Fruit fly (Drosophila melanogaster) whole organism, embryonic: ENCODE results near the gene Tim8.

ENCODE experiments used
- CG10147 ChIP-seq: fragments of 200-800 bp; sonication (Bioruptor generic); optimal IDR thresholded peaks from 2 replicates; lab custom pipeline; 2019; ENCODE audit warnings: missing biosample characterization, mild to moderate bottlenecking, missing genetic modification characterization, moderate library complexity
- CG10431 ChIP-seq: fragments of 200-800 bp; sonication (Bioruptor generic); optimal IDR thresholded peaks from 3 replicates; lab custom pipeline; 2018; ENCODE audit warnings: missing biosample characterization, mild to moderate bottlenecking, missing genetic modification characterization
- CG10543 ChIP-seq: fragments of 200-800 bp; sonication (Bioruptor generic); optimal IDR thresholded peaks from 3 replicates; lab custom pipeline; 2017; ENCODE audit warnings: missing biosample characterization, mild to moderate bottlenecking, missing genetic modification characterization, moderate library complexity
- CG15011 ChIP-seq: fragments of 200-800 bp; sonication (Bioruptor generic); optimal IDR thresholded peaks from 3 replicates; lab custom pipeline; 2018; ENCODE audit warnings: missing biosample characterization, mild to moderate bottlenecking, missing genetic modification characterization
- CG15479 ChIP-seq: fragments of 200-800 bp; sonication (Bioruptor generic); optimal IDR thresholded peaks from 3 replicates; lab custom pipeline; 2019; ENCODE audit warnings: missing biosample characterization, mild to moderate bottlenecking, missing genetic modification characterization, moderate library complexity
- CG17359 ChIP-seq: fragments of 200-800 bp; sonication (Bioruptor generic); optimal IDR thresholded peaks from 3 replicates; lab custom pipeline; 2018; ENCODE audit warnings: missing biosample characterization, mild to moderate bottlenecking, missing genetic modification characterization, moderate library complexity
- CG17802 ChIP-seq: fragments of 200-800 bp; sonication (Bioruptor generic); optimal IDR thresholded peaks from 2 replicates; lab custom pipeline; 2018; ENCODE audit warnings: missing biosample characterization, mild to moderate bottlenecking, missing genetic modification characterization, moderate library complexity
- CG18262 ChIP-seq: fragments of 200-800 bp; optimal IDR thresholded peaks from 3 replicates; lab custom pipeline; 2019; ENCODE audit warnings: missing biosample characterization, mild to moderate bottlenecking, missing genetic modification characterization, moderate library complexity
- CG42726 ChIP-seq: fragments of 200-800 bp; sonication (Bioruptor generic); IDR thresholded peaks from 2 replicates; pipeline ENCODE4 v1.3.6; 2022; ENCODE audit warnings: missing biosample characterization, missing genetic modification characterization; ENCODE audit not compliant: partially characterized antibody
- CG6175 ChIP-seq: fragments of 200-800 bp; sonication (Bioruptor generic); IDR thresholded peaks from 3 replicates; pipeline ENCODE4 v1.3.6; 2022; ENCODE audit warnings: missing biosample characterization, missing genetic modification characterization
- CG7963 ChIP-seq: fragments of 200-800 bp; sonication (Bioruptor generic); IDR thresholded peaks from 3 replicates; pipeline ENCODE4 v1.3.6; 2022; ENCODE audit warnings: missing biosample characterization, missing genetic modification characterization; ENCODE audit not compliant: partially characterized antibody
- CG8359 ChIP-seq: fragments of 200-800 bp; sonication (Bioruptor generic); optimal IDR thresholded peaks from 2 replicates; lab custom pipeline; 2017; ENCODE audit warnings: missing biosample characterization, mild to moderate bottlenecking, missing genetic modification characterization, borderline replicate concordance
- CHES-1-like ChIP-seq: fragments of 200-800 bp; sonication (Bioruptor generic); optimal IDR thresholded peaks from 2 replicates; lab custom pipeline; 2016; ENCODE audit warnings: missing biosample characterization, missing genetic modification characterization
- CoRest ChIP-seq: fragments of 200-800 bp; sonication (Bioruptor generic); optimal IDR thresholded peaks from 3 replicates; lab custom pipeline; 2018; ENCODE audit warnings: missing biosample characterization, mild to moderate bottlenecking, missing genetic modification characterization, moderate library complexity
- D ChIP-seq, 2 experiments: fragments of 200-800 bp in 1 of 2; fragments of >200 bp in 1 of 2; sonication (Bioruptor generic) in 1 of 2; optimal IDR thresholded peaks; 2 replicates in 1 of 2; 3 replicates in 1 of 2; lab custom pipeline; 2017; ENCODE audit warnings: mild to moderate bottlenecking in 1 of 2, missing biosample characterization in 1 of 2, missing genetic modification characterization in 1 of 2, missing genetic modification reagents in 1 of 2
- D19B ChIP-seq: fragments of 200-800 bp; sonication (Bioruptor generic); optimal IDR thresholded peaks from 2 replicates; lab custom pipeline; 2017; ENCODE audit warnings: missing biosample characterization, mild to moderate bottlenecking, missing genetic modification characterization
- Dek ChIP-seq: fragments of 200-800 bp; sonication (Bioruptor generic); optimal IDR thresholded peaks from 3 replicates; lab custom pipeline; 2019; ENCODE audit warnings: missing biosample characterization, mild to moderate bottlenecking, missing genetic modification characterization, moderate library complexity
- E2f1 ChIP-seq: fragments of 200-800 bp; sonication (Bioruptor generic); IDR thresholded peaks from 2 replicates; pipeline ENCODE4 v1.3.6; 2022; ENCODE audit warnings: missing biosample characterization, missing genetic modification characterization
- E2f2 ChIP-seq: fragments of 200-800 bp; sonication (Bioruptor generic); IDR thresholded peaks from 2 replicates; pipeline ENCODE4 v1.3.6; 2022; ENCODE audit warnings: missing biosample characterization, missing genetic modification characterization
- Eip74EF ChIP-seq, 2 experiments: fragments of 200-800 bp in 1 of 2; fragments of >200 bp in 1 of 2; sonication (Bioruptor generic) in 1 of 2; optimal IDR thresholded peaks; 2 replicates each; lab custom pipeline; 2017 to 2019; ENCODE audit warnings: missing biosample characterization in 2 of 2, missing genetic modification characterization in 2 of 2, mild to moderate bottlenecking in 1 of 2, moderate library complexity in 1 of 2
- Fer2 ChIP-seq: fragments of 200-800 bp; sonication (Bioruptor generic); optimal IDR thresholded peaks from 2 replicates; lab custom pipeline; 2018; ENCODE audit warnings: missing biosample characterization, mild to moderate bottlenecking, missing genetic modification characterization, moderate library complexity
- GATAe ChIP-seq: fragments of 200-800 bp; sonication (Bioruptor generic); conservative IDR thresholded peaks from 2 replicates; pipeline ENCODE4 v1.3.6; 2022; ENCODE audit warnings: missing biosample characterization, missing genetic modification characterization
- Gug ChIP-seq: fragments of 200-800 bp; sonication (Bioruptor generic); IDR thresholded peaks from 4 replicates; pipeline ENCODE4 v1.3.6; 2022; ENCODE audit warnings: missing biosample characterization, missing genetic modification characterization
- HmgD ChIP-seq: fragments of 200-800 bp; sonication (Bioruptor generic); optimal IDR thresholded peaks from 3 replicates; lab custom pipeline; 2016; ENCODE audit warnings: missing biosample characterization, missing genetic modification characterization
- Hr51 ChIP-seq, 2 experiments: fragments of 200-800 bp; sonication (Bioruptor generic); optimal IDR thresholded peaks; 2 replicates in 1 of 2; 3 replicates in 1 of 2; lab custom pipeline; 2016 to 2018; ENCODE audit warnings: missing biosample characterization in 2 of 2, missing genetic modification characterization in 2 of 2, mild to moderate bottlenecking in 1 of 2, moderate library complexity in 1 of 2
- Lpt ChIP-seq: fragments of >200 bp; optimal IDR thresholded peaks from 2 replicates; lab custom pipeline; 2018; ENCODE audit warnings: missing biosample characterization, missing genetic modification characterization
- MTF-1 ChIP-seq: fragments of 200-800 bp; sonication (Bioruptor generic); optimal IDR thresholded peaks from 2 replicates; lab custom pipeline; 2018; ENCODE audit warnings: missing biosample characterization, mild to moderate bottlenecking, missing genetic modification characterization, borderline replicate concordance
- NC2α ChIP-seq: fragments of 200-800 bp; sonication (Bioruptor generic); optimal IDR thresholded peaks from 2 replicates; lab custom pipeline; 2016; ENCODE audit warnings: missing biosample characterization, missing genetic modification characterization
- NC2β ChIP-seq: fragments of 200-800 bp; sonication (Bioruptor generic); optimal IDR thresholded peaks from 2 replicates; lab custom pipeline; 2016; ENCODE audit warnings: missing biosample characterization, missing genetic modification characterization
- Optix ChIP-seq: fragments of 200-800 bp; sonication (Bioruptor generic); IDR thresholded peaks from 3 replicates; pipeline ENCODE4 v1.3.6; 2022; ENCODE audit warnings: missing biosample characterization, missing genetic modification characterization
- Stat92E ChIP-seq, 3 experiments: fragments of >200 bp in 2 of 3; fragments of 200-800 bp in 1 of 3; sonication (Bioruptor generic) in 1 of 3; optimal IDR thresholded peaks; 2 replicates each; lab custom pipeline; 2017 to 2019; ENCODE audit warnings: missing biosample characterization in 3 of 3, missing genetic modification characterization in 3 of 3, mild to moderate bottlenecking in 1 of 3, moderate library complexity in 1 of 3
- TFAM ChIP-seq: fragments of 200-800 bp; sonication (Bioruptor generic); optimal IDR thresholded peaks from 2 replicates; lab custom pipeline; 2017; ENCODE audit warnings: missing biosample characterization, missing genetic modification characterization, inconsistent platforms
- Taf1 ChIP-seq: fragments of 200-800 bp; sonication (Bioruptor generic); IDR thresholded peaks from 2 replicates; pipeline ENCODE4 v1.3.6; 2022; ENCODE audit warnings: missing biosample characterization, missing genetic modification characterization
- al ChIP-seq: fragments of 200-800 bp; sonication (Bioruptor generic); IDR thresholded peaks from 2 replicates; pipeline ENCODE4 v1.3.6; 2022; ENCODE audit warnings: missing biosample characterization, missing genetic modification characterization
- amos ChIP-seq: fragments of 200-800 bp; sonication (Bioruptor generic); IDR thresholded peaks from 2 replicates; pipeline ENCODE4 v1.3.6; 2022; ENCODE audit warnings: missing biosample characterization, missing genetic modification characterization; ENCODE audit not compliant: partially characterized antibody
- aop ChIP-seq: fragments of 200-800 bp; sonication (Bioruptor generic); IDR thresholded peaks from 2 replicates; pipeline ENCODE4 v1.3.6; 2022; ENCODE audit warnings: missing biosample characterization, missing genetic modification characterization
- ara ChIP-seq: fragments of 200-800 bp; sonication (Bioruptor generic); IDR thresholded peaks from 2 replicates; pipeline ENCODE4 v1.3.6; 2022; ENCODE audit warnings: missing biosample characterization, missing genetic modification characterization
- bab2 ChIP-seq: fragments of 200-800 bp; sonication (Bioruptor generic); optimal IDR thresholded peaks from 2 replicates; lab custom pipeline; 2016; ENCODE audit warnings: missing biosample characterization, missing genetic modification characterization
- cato ChIP-seq: fragments of 200-800 bp; sonication (Bioruptor generic); optimal IDR thresholded peaks from 2 replicates; lab custom pipeline; 2016; ENCODE audit warnings: missing biosample characterization, missing genetic modification characterization, borderline replicate concordance
- cwo ChIP-seq: fragments of 200-800 bp; sonication (Bioruptor generic); optimal IDR thresholded peaks from 3 replicates; lab custom pipeline; 2017; ENCODE audit warnings: missing biosample characterization, missing genetic modification characterization, mild to moderate bottlenecking, moderate library complexity, missing genetic modification reagents
- gt ChIP-seq: fragments of 200-800 bp; sonication (Bioruptor generic); IDR thresholded peaks from 2 replicates; pipeline ENCODE4 v1.3.6; 2022; ENCODE audit warnings: missing biosample characterization, missing genetic modification characterization
- hth ChIP-seq: fragments of >200 bp; optimal IDR thresholded peaks from 2 replicates; lab custom pipeline; 2017; ENCODE audit warnings: inconsistent platforms
- ken ChIP-seq: fragments of 200-800 bp; sonication (Bioruptor generic); IDR thresholded peaks from 3 replicates; pipeline ENCODE4 v1.3.6; 2022; ENCODE audit warnings: missing biosample characterization, missing genetic modification characterization
- nerfin-1 ChIP-seq: fragments of 200-800 bp; sonication (Bioruptor generic); optimal IDR thresholded peaks from 3 replicates; lab custom pipeline; 2019; ENCODE audit warnings: missing biosample characterization, mild to moderate bottlenecking, missing genetic modification characterization, moderate library complexity
- ranshi ChIP-seq: fragments of 200-800 bp; sonication (Bioruptor generic); IDR thresholded peaks from 2 replicates; pipeline ENCODE4 v1.3.6; 2022; ENCODE audit warnings: missing biosample characterization, missing genetic modification characterization
- rib ChIP-seq: fragments of 200-800 bp; sonication (Bioruptor generic); IDR thresholded peaks from 2 replicates; pipeline ENCODE4 v1.3.6; 2022; ENCODE audit warnings: missing biosample characterization, missing genetic modification characterization
- row ChIP-seq: fragments of 200-800 bp; sonication (Bioruptor generic); IDR thresholded peaks from 3 replicates; pipeline ENCODE4 v1.3.6; 2022; ENCODE audit warnings: missing biosample characterization, missing genetic modification characterization
- stwl ChIP-seq: fragments of 200-800 bp; sonication (Bioruptor generic); optimal IDR thresholded peaks from 3 replicates; lab custom pipeline; 2018; ENCODE audit warnings: missing biosample characterization, mild to moderate bottlenecking, missing genetic modification characterization, moderate library complexity
- usp ChIP-seq: fragments of >200 bp; optimal IDR thresholded peaks from 2 replicates; lab custom pipeline; 2017; ENCODE audit warnings: missing biosample characterization, missing genetic modification characterization

Tim8 gene

DNA sequence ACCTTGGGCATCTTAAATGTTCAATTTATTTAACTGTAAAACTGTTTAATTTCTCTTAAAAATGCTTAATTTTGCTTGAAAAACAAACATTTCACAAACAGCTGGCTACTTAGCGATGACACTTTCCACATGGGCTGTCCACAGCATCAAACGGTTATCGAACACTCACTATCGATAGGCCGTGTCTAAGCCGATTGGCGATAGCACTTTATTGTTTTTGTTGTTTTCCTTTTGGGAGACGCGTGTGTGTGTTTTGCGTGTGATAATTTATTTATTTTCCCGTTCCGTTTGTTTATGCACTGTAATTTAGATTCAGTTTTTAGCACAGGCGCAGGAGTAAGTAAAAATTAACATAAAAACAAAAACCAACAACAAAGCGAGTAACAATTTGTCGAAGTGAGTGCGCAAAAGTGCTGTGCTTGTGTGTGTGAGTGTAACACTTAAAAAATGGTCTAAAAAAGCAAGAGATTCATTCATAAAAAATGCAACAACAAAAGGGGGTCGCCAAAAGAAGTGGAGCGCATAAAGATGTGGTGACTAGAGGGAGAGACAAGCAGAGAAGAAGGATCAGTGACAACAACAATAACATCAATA lies 43.0 kb upstream of the Tim8 start, which contains the start of gene Gapvd1 (continued):
- peak; percentile 49 for TF ChIP-seq CG15479 (GFP tag; lab: Kevin White, UChicago)
- TF ChIP-seq Optix (GFP tag; lab: Robert Waterston, UW): no peak
- no peak for TF ChIP-seq cato
- TF ChIP-seq Gug (GFP tag; lab: Robert Waterston, UW): no peak; the same call in 3 of the 4 replicates
- no peak for TF ChIP-seq CG18262 (tag; lab: Kevin White, UChicago)
- no peak for TF ChIP-seq hth (lab: Kevin White, UChicago)
- TF ChIP-seq CoRest (tag; lab: Kevin White, UChicago): no peak
- TF ChIP-seq usp (GFP tag; lab: Kevin White, UChicago): no peak
- TF ChIP-seq aop (GFP tag; lab: Robert Waterston, UW): no peak
- TF ChIP-seq CG17359 (tag; lab: Kevin White, UChicago): no peak
- no peak for TF ChIP-seq E2f2 (GFP tag; lab: Robert Waterston, UW)
- TF ChIP-seq rib (GFP tag; lab: Robert Waterston, UW): no peak
- no peak for TF ChIP-seq Hr51 (GFP tag; optimal IDR thresholded peaks at IDR 0.05; lab: Kevin White, UChicago)
- TF ChIP-seq CHES-1-like: peak; percentile 39
- TF ChIP-seq Stat92E (GFP tag; optimal IDR thresholded peaks at IDR 0.05; lab: Kevin White, UChicago): no peak
- no peak for TF ChIP-seq Taf1 (GFP tag; lab: Robert Waterston, UW)
- TF ChIP-seq TFAM (GFP tag; lab: Kevin White, UChicago): no peak
- no peak for TF ChIP-seq bab2 (GFP tag; lab: Kevin White, UChicago)
- TF ChIP-seq Eip74EF (GFP tag; optimal IDR thresholded peaks at IDR 0.05; lab: Kevin White, UChicago): no peak
- TF ChIP-seq CG10543 (GFP tag; lab: Kevin White, UChicago): no peak
- peak; percentile 90 for TF ChIP-seq amos (GFP tag; lab: Robert Waterston, UW)
- TF ChIP-seq D19B: no peak
- no peak for TF ChIP-seq CG8359 (GFP tag; lab: Kevin White, UChicago)
- TF ChIP-seq CG7963 (GFP tag; lab: Robert Waterston, UW): peak; percentile 86
- TF ChIP-seq ara: no peak
- peak; percentile 87 for TF ChIP-seq CG42726 (GFP tag; lab: Robert Waterston, UW)
- no peak for TF ChIP-seq NC2α (GFP tag; lab: Kevin White, UChicago)
- peak; percentile 53 for TF ChIP-seq stwl (tag; lab: Kevin White, UChicago)
- no peak for TF ChIP-seq CG6175 (GFP tag; lab: Robert Waterston, UW)
- TF ChIP-seq MTF-1 (GFP tag; lab: Kevin White, UChicago): no peak
- 0 out of 2 replicates have a peak, but pooled peaks have one; percentile 21 for TF ChIP-seq E2f1 (GFP tag; lab: Robert Waterston, UW)
- TF ChIP-seq Lpt (GFP tag; lab: Kevin White, UChicago): no peak
- no peak for TF ChIP-seq Dek
- no peak for TF ChIP-seq GATAe (GFP tag; lab: Robert Waterston, UW)
- 0 out of 3 replicates have a peak, but pooled peaks have one; percentile 18 for TF ChIP-seq ken
- TF ChIP-seq CG10147 (GFP tag; lab: Kevin White, UChicago): no peak
- no peak for TF ChIP-seq gt (GFP tag; lab: Robert Waterston, UW)
- no peak for TF ChIP-seq nerfin-1 (tag; lab: Kevin White, UChicago)
- TF ChIP-seq CG15011 (GFP tag; lab: Kevin White, UChicago): no peak
- TF ChIP-seq CG17802 (tag; lab: Kevin White, UChicago): no peak
- no peak for TF ChIP-seq al (GFP tag; lab: Robert Waterston, UW)
- TF ChIP-seq NC2β: no peak
- no peak for TF ChIP-seq D (optimal IDR thresholded peaks at IDR 0.05; lab: Kevin White, UChicago)
- no peak for TF ChIP-seq D (GFP tag; optimal IDR thresholded peaks at IDR 0.05; lab: Kevin White, UChicago)
- peak; percentile 48 for TF ChIP-seq row (GFP tag; lab: Robert Waterston, UW)
- peak; percentile 65 for TF ChIP-seq HmgD (GFP tag; lab: Kevin White, UChicago)
- no peak for TF ChIP-seq Fer2
- TF ChIP-seq CG10431 (GFP tag; lab: Kevin White, UChicago): no peak
- no peak for TF ChIP-seq cwo
- TF ChIP-seq ranshi (GFP tag; lab: Robert Waterston, UW): no peak
